Fruit fly (Drosophila melanogaster): ENCODE measurements around the gene mRpL12.

- TF ChIP-seq insv (optimal IDR thresholded peaks at IDR 0.05) (no peak), psq (optimal IDR thresholded peaks at IDR 0.05) (no peak), Sin3A (optimal IDR thresholded peaks at IDR 0.05) (no peak)
Measured at dm6 chr3L:8920710-8921109, 35.9 kb upstream of the mRpL12 start.

Data from Kc167 (cell line).